Worm (Caenorhabditis elegans) whole organism, L4/young adult: Measurements from ENCODE around the gene aqp-8.

ENCODE experiments used
- W03F9.2 ChIP-seq: fragments of 150-350 bp; optimal IDR thresholded peaks from 2 replicates; lab custom pipeline; 2014; ENCODE audit warnings: missing biosample characterization, missing genetic modification characterization
- dao-5 ChIP-seq: sonication (generic microtip); optimal IDR thresholded peaks from 2 replicates; lab custom pipeline; 2016; ENCODE audit warnings: missing genotype, missing genetic modification characterization, moderate library complexity, missing compliant biosample characterization
- him-1 ChIP-seq: sonication (generic microtip); optimal IDR thresholded peaks from 2 replicates; lab custom pipeline; 2016; ENCODE audit warnings: missing genotype, missing genetic modification reagents, missing genetic modification characterization, missing compliant biosample characterization

DNA sequence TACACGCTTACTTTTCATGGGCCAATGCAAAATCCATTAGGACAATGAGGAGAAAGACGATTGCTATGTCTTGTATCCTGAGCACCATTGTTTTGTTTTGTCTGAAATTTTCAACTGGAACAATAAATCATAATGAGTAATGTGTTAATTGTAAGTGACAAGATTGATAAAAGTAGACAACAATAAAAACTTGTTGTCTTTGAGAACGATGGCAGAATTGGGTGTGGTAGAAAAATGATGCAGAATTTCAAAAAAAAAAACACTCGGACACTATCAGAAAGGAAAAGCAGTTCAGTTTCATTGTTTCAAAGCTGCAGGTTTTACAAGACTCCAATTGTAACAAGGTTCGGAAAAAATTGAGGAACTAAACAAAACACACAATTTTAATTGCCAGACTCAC lies 22.2 kb downstream of the aqp-8 start, which contains the start of gene K02G10.15:
- TF ChIP-seq W03F9.2 (tag; lab: Kevin White, UChicago), result no peak
- TF ChIP-seq dao-5, result no peak
- TF ChIP-seq him-1 (tag; lab: Kevin White, UChicago), result no peak
